In the genomic region with DNA sequence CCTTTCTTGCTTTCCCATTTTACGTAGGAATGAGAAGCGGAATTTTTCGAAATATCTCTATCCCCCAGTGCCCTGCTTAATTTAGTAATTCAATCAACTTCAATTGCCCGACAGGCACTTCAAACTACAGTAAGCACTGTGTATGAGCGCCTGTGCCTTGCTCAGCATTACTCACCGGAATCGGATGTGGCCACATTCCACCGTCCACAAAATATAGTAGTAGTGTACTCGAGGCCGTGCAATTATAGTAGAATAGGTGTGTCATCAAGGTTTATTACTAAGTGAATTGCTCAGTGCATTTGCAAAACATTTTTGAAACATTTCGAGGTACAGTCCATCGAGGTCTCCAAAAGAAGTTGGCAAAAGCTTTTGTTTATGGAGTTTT, we compare ENCODE assay signal across 1 fruit fly cellular context.
TF ChIP-seq lines count a peak whose summit lies in the region.

No protein-coding gene starts in this region.

TF ChIP-seq in whole organism, embryonic, 481 proteins besides CTCF, POLR2A, EP300 and RAD21 (continued from another document):
- TF ChIP-seq zfh1 (GFP tag; IDR thresholded peaks at IDR 0.05; lab: Robert Waterston, UW) (0 out of 3 replicates have a peak, but pooled peaks have one; percentile 24), sob (GFP tag; IDR thresholded peaks at IDR 0.05; lab: Robert Waterston, UW) (peak; percentile 40; the same call in 1 of the 2 replicates), CG12659 (GFP tag; optimal IDR thresholded peaks at IDR 0.05; lab: Kevin White, UChicago) (no peak), sens (GFP tag; lab: Kevin White, UChicago) (peak; percentile 66), ftz-f1 (GFP tag; optimal IDR thresholded peaks at IDR 0.05; lab: Kevin White, UChicago) (peak; percentile 32), Ptx1 (GFP tag; IDR thresholded peaks at IDR 0.05; lab: Robert Waterston, UW) (0 out of 2 replicates have a peak, but pooled peaks have one; percentile 17), dimm (GFP tag; IDR thresholded peaks at IDR 0.05; lab: Robert Waterston, UW) (no peak), kay (GFP tag; optimal IDR thresholded peaks at IDR 0.05; lab: Kevin White, UChicago) (peak; percentile 51), CG2120 (GFP tag; optimal IDR thresholded peaks at IDR 0.05; lab: Kevin White, UChicago) (no peak), prd (optimal IDR thresholded peaks at IDR 0.05; lab: Kevin White, UChicago) (no peak), prd (GFP tag; IDR thresholded peaks at IDR 0.05; lab: Robert Waterston, UW) (0 out of 3 replicates have a peak, but pooled peaks have one; percentile 14), CG32532 (GFP tag; IDR thresholded peaks at IDR 0.05; lab: Robert Waterston, UW) (peak; percentile 24; the same call in 1 of the 2 replicates), Trl (optimal IDR thresholded peaks at IDR 0.05; lab: Kevin White, UChicago) (peak in 1 of 2 experiments; percentile 31), Trl (GFP tag; optimal IDR thresholded peaks at IDR 0.05; lab: Kevin White, UChicago) (no peak), lov (optimal IDR thresholded peaks at IDR 0.05; lab: Kevin White, UChicago) (no peak), lov (GFP tag; IDR thresholded peaks at IDR 0.05; lab: Robert Waterston, UW) (0 out of 3 replicates have a peak, but pooled peaks have one; percentile 44), slbo (GFP tag; IDR thresholded peaks at IDR 0.05; lab: Robert Waterston, UW) (0 out of 2 replicates have a peak, but pooled peaks have one; percentile 19), pan (optimal IDR thresholded peaks at IDR 0.05; lab: Kevin White, UChicago) (no peak), pan (GFP tag; optimal IDR thresholded peaks at IDR 0.05 in 1 of 2, IDR thresholded peaks at IDR 0.05 in 1 of 2) (peak in 1 of 2 experiments; percentile 9), wek (GFP tag; optimal IDR thresholded peaks at IDR 0.05; lab: Kevin White, UChicago) (no peak), CG8290 (GFP tag; optimal IDR thresholded peaks at IDR 0.05; lab: Kevin White, UChicago) (no peak), CG8290 (tag; optimal IDR thresholded peaks at IDR 0.05; lab: Kevin White, UChicago) (peak in 1 of 2 experiments; percentile 48), sisA (GFP tag; IDR thresholded peaks at IDR 0.05; lab: Robert Waterston, UW) (no peak), CG1603 (tag; optimal IDR thresholded peaks at IDR 0.05; lab: Kevin White, UChicago) (peak; percentile 28), hbn (GFP tag; IDR thresholded peaks at IDR 0.05; lab: Robert Waterston, UW; ENCODE audit: partially characterized antibody) (no peak)
